Worm (Caenorhabditis elegans): ENCODE data around the gene Y71H2AM.6.

DNA sequence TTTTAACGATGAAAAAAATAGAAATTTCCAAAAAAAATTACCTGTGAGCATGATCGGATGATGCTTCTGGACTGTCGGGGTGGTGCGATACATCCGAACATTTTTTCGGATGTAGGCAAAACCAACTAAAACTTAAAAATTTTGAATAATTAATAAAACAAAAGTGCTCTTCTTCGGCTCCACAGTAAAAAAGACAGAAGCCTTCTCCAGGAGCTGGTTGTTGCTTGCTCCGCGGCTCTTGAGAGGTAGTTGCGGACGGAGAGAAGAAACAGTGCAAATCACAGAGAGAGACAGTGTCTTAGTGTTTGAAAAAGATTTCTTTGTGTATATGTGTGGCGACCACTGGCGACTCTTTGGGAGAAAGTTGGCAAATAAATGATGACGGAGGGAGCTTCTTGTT is 24.6 kb upstream of the Y71H2AM.6 start, which contains the start of gene gldi-9:
- TF ChIP-seq hnd-1 (tag; optimal IDR thresholded peaks at IDR 0.05) (no peak), ama-1 (optimal IDR thresholded peaks at IDR 0.05) (no peak), ets-7 (tag; optimal IDR thresholded peaks at IDR 0.05) (no peak), flt-1 (GFP tag; IDR thresholded peaks at IDR 0.05) (no peak), sea-1 (GFP tag; conservative IDR thresholded peaks at IDR 0.05) (no peak), tra-4 (tag; optimal IDR thresholded peaks at IDR 0.05) (no peak), pes-1 (GFP tag; IDR thresholded peaks at IDR 0.05) (no peak), F13C5.2 (tag; optimal IDR thresholded peaks at IDR 0.05) (no peak), hmbx-1 (tag; optimal IDR thresholded peaks at IDR 0.05) (no peak)

All from whole organism, early embryonic.